Worm (Caenorhabditis elegans) whole organism, L4/young adult: Measurements from ENCODE around the gene gtf-2E2.

Experiments
- W03F9.2 ChIP-seq: fragments of 150-350 bp; optimal IDR thresholded peaks from 2 replicates; lab custom pipeline; 2014; ENCODE audit warnings: missing biosample characterization, missing genetic modification characterization
- dao-5 ChIP-seq: sonication (generic microtip); optimal IDR thresholded peaks from 2 replicates; lab custom pipeline; 2016; ENCODE audit warnings: missing genotype, missing genetic modification characterization, moderate library complexity, missing compliant biosample characterization
- him-1 ChIP-seq: sonication (generic microtip); optimal IDR thresholded peaks from 2 replicates; lab custom pipeline; 2016; ENCODE audit warnings: missing genotype, missing genetic modification reagents, missing genetic modification characterization, missing compliant biosample characterization

- TF ChIP-seq dao-5 (tag; lab: Kevin White, UChicago) = no peak
- TF ChIP-seq him-1 (tag; lab: Kevin White, UChicago) = no peak
- no peak for TF ChIP-seq W03F9.2 (tag; lab: Kevin White, UChicago)
These were observed 3.6 kb upstream of the gtf-2E2 start for ce11 chrII:11545952-11546325.
